Worm (Caenorhabditis elegans): ENCODE measurements around the gene abt-1.

abt-1 gene

DNA sequence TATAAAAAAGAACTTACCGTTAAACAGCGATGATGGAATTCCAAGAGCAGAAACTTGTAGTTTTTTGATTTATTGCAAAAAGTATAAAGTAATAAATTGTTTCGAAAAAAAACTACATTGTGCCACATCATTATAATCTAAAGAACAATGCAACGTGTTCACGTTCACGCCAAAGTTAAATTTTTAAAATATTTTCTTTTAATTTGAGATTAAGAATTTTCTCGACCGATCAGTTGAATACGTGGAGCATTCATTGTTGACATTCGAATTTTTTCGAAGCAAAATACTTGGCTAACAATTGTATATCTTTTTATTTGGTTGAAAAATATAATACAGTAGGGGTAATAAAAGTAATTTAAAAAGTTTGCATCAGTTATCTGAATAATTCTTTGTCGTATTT lies 16.3 kb upstream of the abt-1 start, which contains the start of gene F01G10.5:
F01G10.5 (minus strand) TSS at position 101 of the 400 bp plus-strand sequence.
- TF ChIP-seq gmeb-1 (tag; optimal IDR thresholded peaks at IDR 0.05) (no peak), peb-1 (tag; optimal IDR thresholded peaks at IDR 0.05) (no peak), unc-62 (GFP tag; optimal IDR thresholded peaks at IDR 0.05) (no peak), unc-55 (GFP tag; optimal IDR thresholded peaks at IDR 0.05) (no peak), lin-11 (tag; optimal IDR thresholded peaks at IDR 0.05) (no peak), mab-5 (tag; optimal IDR thresholded peaks at IDR 0.05) (no peak), snpc-4 (tag; optimal IDR thresholded peaks at IDR 0.05) (no peak)

DNA sequence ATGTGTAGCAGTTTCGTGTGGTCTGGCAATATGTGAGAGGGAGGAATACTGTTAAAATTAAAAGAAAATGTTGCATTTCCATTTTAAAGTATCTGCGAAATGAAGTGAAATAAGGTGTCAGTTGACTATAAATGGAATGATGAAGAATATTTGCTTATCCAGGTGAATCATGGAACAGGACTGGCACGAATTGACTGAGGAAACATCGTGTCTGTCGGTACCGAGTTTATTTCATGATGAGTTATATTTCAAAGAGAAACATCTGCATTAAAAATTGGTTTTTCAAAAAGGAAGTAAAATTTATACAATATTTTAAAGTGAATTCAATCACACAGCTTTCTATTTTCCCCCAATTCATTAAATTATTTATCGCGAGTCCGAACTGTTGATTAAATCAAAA lies 12.8 kb upstream of the abt-1 start, which contains the start of gene F01G10.6:
F01G10.6 (minus strand) TSS at position 101 of the 400 bp plus-strand sequence.
- TF ChIP-seq nhr-12 (tag; optimal IDR thresholded peaks at IDR 0.05) (no peak), skn-1 (tag; optimal IDR thresholded peaks at IDR 0.05) (no peak), blmp-1 (tag; optimal IDR thresholded peaks at IDR 0.05; ENCODE audit: insufficient read depth) (no peak), elt-3 (tag; optimal IDR thresholded peaks at IDR 0.05) (no peak), fos-1 (tag; optimal IDR thresholded peaks at IDR 0.05) (no peak), unc-62 (GFP tag; optimal IDR thresholded peaks at IDR 0.05) (no peak)

DNA sequence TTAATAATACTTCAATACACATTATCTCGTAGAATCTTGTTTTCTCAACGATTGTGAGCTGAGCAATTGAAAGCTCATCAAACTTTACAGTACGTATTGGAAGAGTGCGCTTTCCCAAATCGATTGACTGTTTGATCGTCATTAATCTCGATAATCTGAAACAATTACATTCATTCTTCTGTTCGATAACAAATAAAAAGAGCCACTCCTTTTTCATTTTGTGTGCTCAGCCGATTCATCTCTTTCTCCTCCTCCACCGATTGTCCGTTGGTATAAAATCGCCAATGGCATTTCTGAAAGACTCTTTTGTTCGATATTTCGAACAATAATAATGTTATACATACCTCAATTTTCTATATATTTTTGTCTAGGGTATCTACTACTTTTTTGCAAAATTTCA lies 9.0 kb upstream of the abt-1 start, which contains the start of gene nas-12:
nas-12 (plus strand) TSS at position 301 of the 400 bp plus-strand sequence.
- TF ChIP-seq nhr-6 (tag; optimal IDR thresholded peaks at IDR 0.05) (no peak), F13H6.1 (tag; optimal IDR thresholded peaks at IDR 0.05) (no peak), skn-1 (tag; optimal IDR thresholded peaks at IDR 0.05) (no peak), lsy-2 (tag; optimal IDR thresholded peaks at IDR 0.05) (no peak), nhr-12 (tag; optimal IDR thresholded peaks at IDR 0.05) (no peak), sma-3 (GFP tag; optimal IDR thresholded peaks at IDR 0.05) (no peak), nhr-21 (tag; optimal IDR thresholded peaks at IDR 0.05) (no peak), C34F6.9 (tag; optimal IDR thresholded peaks at IDR 0.05) (no peak), mdl-1 (tag; optimal IDR thresholded peaks at IDR 0.05) (no peak), alr-1 (tag; optimal IDR thresholded peaks at IDR 0.05) (no peak), R02D3.7 (tag; optimal IDR thresholded peaks at IDR 0.05) (no peak), gmeb-1 (tag; optimal IDR thresholded peaks at IDR 0.05) (no peak), unc-62 (GFP tag; optimal IDR thresholded peaks at IDR 0.05) (no peak), lin-39 (tag; optimal IDR thresholded peaks at IDR 0.05) (no peak), elt-1 (tag; optimal IDR thresholded peaks at IDR 0.05) (no peak), ceh-82 (tag; optimal IDR thresholded peaks at IDR 0.05) (no peak), dmd-4 (tag; optimal IDR thresholded peaks at IDR 0.05) (no peak), Y55F3AM.14 (GFP tag; optimal IDR thresholded peaks at IDR 0.05) (no peak), ztf-11 (tag; optimal IDR thresholded peaks at IDR 0.05) (no peak)

DNA sequence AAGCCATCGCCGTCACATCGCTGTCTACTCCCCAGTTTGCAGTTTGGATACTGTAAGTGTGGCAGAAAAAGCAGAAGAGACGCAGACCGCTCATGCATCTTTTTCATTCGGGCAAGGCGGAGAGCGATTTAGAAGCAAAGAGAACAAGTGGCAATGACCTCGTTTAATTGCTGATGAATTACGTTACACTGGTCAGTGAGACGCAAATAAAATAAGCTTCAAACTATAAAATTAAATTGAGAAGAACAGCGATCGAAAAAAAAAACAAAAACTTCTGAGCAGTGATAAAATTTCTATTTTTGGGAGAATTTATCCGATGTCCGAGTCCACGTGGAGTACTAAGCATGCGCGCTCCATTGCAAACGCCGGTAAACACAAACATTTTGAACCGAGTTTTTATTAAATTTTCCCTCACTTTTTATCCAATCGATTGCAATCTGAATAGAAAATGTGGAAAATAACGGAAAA lies 7.4 kb upstream of the abt-1 start, which contains the start of gene C24F3.2:
C24F3.2 (plus strand) TSS at position 418 of the 468 bp plus-strand sequence.
- TF ChIP-seq mdl-1 (tag; optimal IDR thresholded peaks at IDR 0.05) (peak; percentile 16 to 37), gmeb-1 (tag; optimal IDR thresholded peaks at IDR 0.05) (peak; percentile 52), nhr-129 (tag; optimal IDR thresholded peaks at IDR 0.05) (peak; percentile 89), ZK546.5 (tag; optimal IDR thresholded peaks at IDR 0.05) (no peak), unc-62 (GFP tag; optimal IDR thresholded peaks at IDR 0.05) (no peak), C34F6.9 (tag; optimal IDR thresholded peaks at IDR 0.05) (peak; percentile 81), sma-3 (GFP tag; optimal IDR thresholded peaks at IDR 0.05) (peak; percentile 72), sem-4 (tag; optimal IDR thresholded peaks at IDR 0.05) (peak; percentile 65), nhr-21 (tag; optimal IDR thresholded peaks at IDR 0.05) (peak; percentile 45), ceh-82 (tag; optimal IDR thresholded peaks at IDR 0.05) (no peak), mbf-1 (tag; optimal IDR thresholded peaks at IDR 0.05) (no peak), peb-1 (tag; optimal IDR thresholded peaks at IDR 0.05) (no peak), alr-1 (tag; optimal IDR thresholded peaks at IDR 0.05) (no peak), nhr-12 (tag; optimal IDR thresholded peaks at IDR 0.05) (no peak), unc-55 (GFP tag; optimal IDR thresholded peaks at IDR 0.05) (peak; percentile 43), egl-27 (tag; optimal IDR thresholded peaks at IDR 0.05) (peak; percentile 11), crh-2 (tag; optimal IDR thresholded peaks at IDR 0.05) (no peak), nhr-6 (tag; optimal IDR thresholded peaks at IDR 0.05) (no peak), mab-5 (tag; optimal IDR thresholded peaks at IDR 0.05) (no peak), nhr-11 (tag; optimal IDR thresholded peaks at IDR 0.05) (no peak), nhr-23 (tag; optimal IDR thresholded peaks at IDR 0.05) (no peak), blmp-1 (tag; optimal IDR thresholded peaks at IDR 0.05; ENCODE audit: insufficient read depth) (no peak), nhr-237 (tag; optimal IDR thresholded peaks at IDR 0.05) (no peak), fos-1 (tag; optimal IDR thresholded peaks at IDR 0.05) (peak; percentile 55), zag-1 (tag; optimal IDR thresholded peaks at IDR 0.05) (no peak), lin-13 (GFP tag; optimal IDR thresholded peaks at IDR 0.05) (peak; percentile 0), dmd-4 (tag; optimal IDR thresholded peaks at IDR 0.05) (no peak), ztf-11 (tag; optimal IDR thresholded peaks at IDR 0.05) (no peak), nhr-77 (tag; optimal IDR thresholded peaks at IDR 0.05) (no peak), F13H6.1 (tag; optimal IDR thresholded peaks at IDR 0.05) (peak; percentile 80), lin-39 (tag; optimal IDR thresholded peaks at IDR 0.05) (no peak), R02D3.7 (tag; optimal IDR thresholded peaks at IDR 0.05) (no peak), ceh-16 (tag; optimal IDR thresholded peaks at IDR 0.05) (no peak), elt-3 (tag; optimal IDR thresholded peaks at IDR 0.05) (no peak), elt-1 (tag; optimal IDR thresholded peaks at IDR 0.05) (no peak), lsy-2 (tag; optimal IDR thresholded peaks at IDR 0.05) (peak; percentile 79 to 97), aly-2 (tag; optimal IDR thresholded peaks at IDR 0.05) (no peak), nhr-10 (tag; optimal IDR thresholded peaks at IDR 0.05) (no peak), ztf-4 (tag; optimal IDR thresholded peaks at IDR 0.05) (peak; percentile 14), ama-1 (optimal IDR thresholded peaks at IDR 0.05) (peak; percentile 24), snpc-4 (tag; optimal IDR thresholded peaks at IDR 0.05) (no peak), Y55F3AM.14 (GFP tag; optimal IDR thresholded peaks at IDR 0.05) (peak; percentile 5)
